Worm (Caenorhabditis elegans) whole organism, dauer: ENCODE measurements around the gene C06H5.14.
"Not testable (repeated sequence)": the region's sequence is repeated elsewhere in the genome, so short reads cannot be mapped to it uniquely, and the experiment has no call there.

Source experiments
- unc-62 ChIP-seq: sonication (generic microtip); optimal IDR thresholded peaks from 2 replicates; lab custom pipeline; 2017; ENCODE audit warnings: missing biosample characterization, missing genetic modification reagents, missing genetic modification characterization

Gene C06H5.14

ce11 chrV:17903829-17904228 is at the start of gene C06H5.14:
Gene C06H5.14 (plus strand): TSS chrV:17904129.
- not testable (repeated sequence) for TF ChIP-seq unc-62 (GFP tag; lab: Kevin White, UChicago)

ce11 chrV:17855889-17856288 is 48.0 kb upstream of the C06H5.14 start, which contains the start of gene tcc-1:
Gene tcc-1 (minus strand): TSS chrV:17855989.
- no peak for TF ChIP-seq unc-62 (GFP tag; lab: Kevin White, UChicago)

ce11 chrV:17857901-17858300 is 46.0 kb upstream of the C06H5.14 start:
- no peak for TF ChIP-seq unc-62 (GFP tag; lab: Kevin White, UChicago)

ce11 chrV:17859065-17859464 is 44.9 kb upstream of the C06H5.14 start:
- TF ChIP-seq unc-62 (GFP tag; lab: Kevin White, UChicago) = no peak

ce11 chrV:17859519-17859918 is 44.4 kb upstream of the C06H5.14 start:
- no peak for TF ChIP-seq unc-62 (GFP tag; lab: Kevin White, UChicago)

ce11 chrV:17865309-17865708 is 38.6 kb upstream of the C06H5.14 start, which contains the start of gene Y59A8A.8:
Gene Y59A8A.8 (plus strand): TSS chrV:17865609.
- not testable (repeated sequence) for TF ChIP-seq unc-62 (GFP tag; lab: Kevin White, UChicago)

ce11 chrV:17870569-17870968 is 33.4 kb upstream of the C06H5.14 start, which contains the start of gene csn-1:
Gene csn-1 (minus strand): TSS chrV:17870651.
- TF ChIP-seq unc-62 (GFP tag; lab: Kevin White, UChicago) = no peak

- no peak for TF ChIP-seq unc-62 (GFP tag; lab: Kevin White, UChicago)
Observed at ce11 chrV:17871049-17871448, 32.9 kb upstream of the C06H5.14 start, which contains the start of gene phf-14. Gene phf-14 (plus strand): TSS chrV:17871393.

- no peak for TF ChIP-seq unc-62 (GFP tag; lab: Kevin White, UChicago)
Observed at ce11 chrV:17888939-17889338, 15.0 kb upstream of the C06H5.14 start, which contains the start of gene C06H5.6. Gene C06H5.6 (minus strand): TSS chrV:17888984.

- no peak for TF ChIP-seq unc-62 (GFP tag; lab: Kevin White, UChicago)
Observed at ce11 chrV:17891317-17891716, 12.6 kb upstream of the C06H5.14 start.

- TF ChIP-seq unc-62 (GFP tag; lab: Kevin White, UChicago) = not testable (repeated sequence)
Observed at ce11 chrV:17893959-17894358, 10.0 kb upstream of the C06H5.14 start, which contains the start of gene C06H5.11. Gene C06H5.11 (minus strand): TSS chrV:17894059.

ce11 chrV:17894485-17894884 is 9.4 kb upstream of the C06H5.14 start, which contains the start of gene C06H5.12:
Gene C06H5.12 (plus strand): TSS chrV:17894785.
- TF ChIP-seq unc-62 (GFP tag; lab: Kevin White, UChicago) = not testable (repeated sequence)

- no peak for TF ChIP-seq unc-62 (GFP tag; lab: Kevin White, UChicago)
Observed at ce11 chrV:17896736-17897353, 7.1 kb upstream of the C06H5.14 start, which contains the start of gene fbxa-156. Gene fbxa-156 (minus strand): TSS chrV:17896786.

- TF ChIP-seq unc-62 (GFP tag; lab: Kevin White, UChicago) = not testable (repeated sequence)
Observed at ce11 chrV:17897646-17898045, 6.3 kb upstream of the C06H5.14 start, which contains the start of gene C06H5.13. Gene C06H5.13 (minus strand): TSS chrV:17897746.

ce11 chrV:17899503-17899902 is 4.4 kb upstream of the C06H5.14 start, which contains the start of gene fbxa-157:
Gene fbxa-157 (plus strand): TSS chrV:17899803.
- no peak for TF ChIP-seq unc-62 (GFP tag; lab: Kevin White, UChicago)

ce11 chrV:17905765-17906164 is 1.8 kb downstream of the C06H5.14 start:
- TF ChIP-seq unc-62 (GFP tag; lab: Kevin White, UChicago) = no peak

ce11 chrV:17910019-17910418 is 6.1 kb downstream of the C06H5.14 start, which contains the start of gene dcar-1:
Gene dcar-1 (plus strand): TSS chrV:17910319.
- TF ChIP-seq unc-62 (GFP tag; lab: Kevin White, UChicago) = no peak
